Fruit fly (Drosophila melanogaster) ovary, adult (tissue): ENCODE measurements around the gene CG15537.

Experiments used
- CG17801 ChIP-seq: fragments of 200-800 bp; optimal IDR thresholded peaks from 2 replicates; lab custom pipeline; 2019; ENCODE audit warnings: missing biosample characterization, mild to moderate bottlenecking, missing genetic modification characterization, moderate library complexity; ENCODE audit not compliant: partially characterized antibody

Gene CG15537

dm6 chr3R:30443549-30444133 lies at the start of gene CG15537:
Gene CG15537, minus strand, starts transcription at chr3R:30443599.
- no peak for TF ChIP-seq CG17801 (GFP tag; lab: Kevin White, UChicago)

dm6 chr3R:30489797-30490196 lies 46.4 kb upstream of the CG15537 start, which contains the start of gene PH4alphaSG2:
Gene PH4alphaSG2, plus strand, starts transcription at chr3R:30490074.
- no peak for TF ChIP-seq CG17801 (GFP tag; lab: Kevin White, UChicago)

- no peak for TF ChIP-seq CG17801 (GFP tag; lab: Kevin White, UChicago)
Observed at dm6 chr3R:30488663-30489062, 45.3 kb upstream of the CG15537 start, which contains the start of gene Jon99Fi. Gene Jon99Fi, plus strand, starts transcription at chr3R:30488963.

dm6 chr3R:30487828-30488227 lies 44.4 kb upstream of the CG15537 start, which contains the start of gene Jon99Fii:
Gene Jon99Fii, minus strand, starts transcription at chr3R:30487928.
- TF ChIP-seq CG17801 (GFP tag; lab: Kevin White, UChicago), result no peak

dm6 chr3R:30476367-30476766 lies 33.0 kb upstream of the CG15537 start, which contains the start of gene spdo:
Gene spdo, plus strand, starts transcription at chr3R:30476684.
- no peak for TF ChIP-seq CG17801 (GFP tag; lab: Kevin White, UChicago)

- no peak for TF ChIP-seq CG17801 (GFP tag; lab: Kevin White, UChicago)
Observed at dm6 chr3R:30475910-30476309, 32.5 kb upstream of the CG15537 start.

- no peak for TF ChIP-seq CG17801 (GFP tag; lab: Kevin White, UChicago)
Observed at dm6 chr3R:30474667-30475213, 31.3 kb upstream of the CG15537 start.

- no peak for TF ChIP-seq CG17801 (GFP tag; lab: Kevin White, UChicago)
Observed at dm6 chr3R:30472331-30472730, 28.9 kb upstream of the CG15537 start.

dm6 chr3R:30470690-30471089 lies 27.3 kb upstream of the CG15537 start:
- no peak for TF ChIP-seq CG17801 (GFP tag; lab: Kevin White, UChicago)

dm6 chr3R:30467062-30467461 lies 23.7 kb upstream of the CG15537 start:
- TF ChIP-seq CG17801 (GFP tag; lab: Kevin White, UChicago), result no peak

- no peak for TF ChIP-seq CG17801 (GFP tag; lab: Kevin White, UChicago)
Observed at dm6 chr3R:30466515-30466914, 23.1 kb upstream of the CG15537 start.

dm6 chr3R:30465775-30466494 lies 22.5 kb upstream of the CG15537 start, which contains the start of gene PH4alphaEFB:
Gene PH4alphaEFB, plus strand, starts transcription at chr3R:30466050.
- TF ChIP-seq CG17801 (GFP tag; lab: Kevin White, UChicago), result peak; percentile 2

dm6 chr3R:30464244-30464643 lies 20.8 kb upstream of the CG15537 start:
- TF ChIP-seq CG17801 (GFP tag; lab: Kevin White, UChicago), result no peak

- TF ChIP-seq CG17801 (GFP tag; lab: Kevin White, UChicago), result no peak
Observed at dm6 chr3R:30461608-30462243, 18.3 kb upstream of the CG15537 start.

dm6 chr3R:30460187-30460586 lies 16.8 kb upstream of the CG15537 start:
- no peak for TF ChIP-seq CG17801 (GFP tag; lab: Kevin White, UChicago)
